Worm (Caenorhabditis elegans) whole organism, L3 larva: ENCODE data around the gene alkb-7.

ENCODE experiments used
- ama-1 ChIP-seq: fragments of 150-350 bp; optimal IDR thresholded peaks from 2 replicates; lab custom pipeline; 2018
- elt-1 ChIP-seq: fragments of 150-350 bp; optimal IDR thresholded peaks from 2 replicates; lab custom pipeline; 2014; ENCODE audit warnings: missing biosample characterization, missing genetic modification characterization
- mdl-1 ChIP-seq: fragments of 150-350 bp; optimal IDR thresholded peaks from 2 replicates; lab custom pipeline; 2014; ENCODE audit warnings: missing biosample characterization, missing genetic modification characterization
- nhr-77 ChIP-seq: fragments of 150-350 bp; optimal IDR thresholded peaks from 2 replicates; lab custom pipeline; 2014; ENCODE audit warnings: missing biosample characterization, missing genetic modification characterization
- pha-4 ChIP-seq: fragments of 150-350 bp; optimal IDR thresholded peaks from 2 replicates; lab custom pipeline; 2014; ENCODE audit warnings: missing biosample characterization, missing genetic modification reagents, missing genetic modification characterization

- TF ChIP-seq elt-1 (tag; lab: Kevin White, UChicago) (no peak), mdl-1 (tag; lab: Kevin White, UChicago) (no peak), pha-4 (tag; lab: Kevin White, UChicago) (no peak), nhr-77 (no peak), ama-1 (lab: Kevin White, UChicago) (no peak)
These were observed 23.5 kb downstream of the alkb-7 start for ce11 chrII:12764476-12764875.
